Fruit fly (Drosophila melanogaster) whole organism, embryonic: Measurements from ENCODE around the gene CG15143.
A peak's percentile ranks its signal among the peaks of the same experiment; 100 is the strongest.

Source experiments
- Aef1 ChIP-seq: fragments of 200-800 bp; sonication (Bioruptor generic); IDR thresholded peaks from 3 replicates; pipeline ENCODE4 v1.3.6; 2022; ENCODE audit warnings: missing biosample characterization, missing genetic modification characterization
- Atf3 ChIP-seq: fragments of 200-800 bp; sonication (Bioruptor generic); optimal IDR thresholded peaks from 3 replicates; lab custom pipeline; 2016; ENCODE audit warnings: missing biosample characterization, missing genetic modification characterization
- CG12219 ChIP-seq: fragments of 200-800 bp; sonication (Bioruptor generic); optimal IDR thresholded peaks from 3 replicates; lab custom pipeline; 2018; ENCODE audit warnings: missing biosample characterization, mild to moderate bottlenecking, missing genetic modification characterization
- CG1233 ChIP-seq: fragments of 200-800 bp; sonication (Bioruptor generic); optimal IDR thresholded peaks from 4 replicates; lab custom pipeline; 2018; ENCODE audit warnings: missing biosample characterization, mild to moderate bottlenecking, missing genetic modification characterization
- CG12769 ChIP-seq: fragments of 200-800 bp; sonication (Bioruptor generic); optimal IDR thresholded peaks from 2 replicates; lab custom pipeline; 2019; ENCODE audit warnings: missing biosample characterization, mild to moderate bottlenecking, missing genetic modification characterization, moderate library complexity
- CG15269 ChIP-seq: fragments of 200-800 bp; sonication (Bioruptor generic); optimal IDR thresholded peaks from 2 replicates; lab custom pipeline; 2018; ENCODE audit warnings: missing biosample characterization, mild to moderate bottlenecking, missing genetic modification characterization, moderate library complexity
- CG17359 ChIP-seq: fragments of 200-800 bp; sonication (Bioruptor generic); optimal IDR thresholded peaks from 3 replicates; lab custom pipeline; 2018; ENCODE audit warnings: missing biosample characterization, mild to moderate bottlenecking, missing genetic modification characterization, moderate library complexity
- CG17568 ChIP-seq: fragments of 200-800 bp; sonication (Bioruptor generic); optimal IDR thresholded peaks from 2 replicates; lab custom pipeline; 2018; ENCODE audit warnings: missing biosample characterization, mild to moderate bottlenecking, missing genetic modification characterization, moderate library complexity
- CG17829 ChIP-seq: fragments of 200-800 bp; optimal IDR thresholded peaks from 2 replicates; lab custom pipeline; 2019; ENCODE audit warnings: missing biosample characterization, mild to moderate bottlenecking, missing genetic modification characterization, moderate library complexity
- CG17912 ChIP-seq: fragments of 200-800 bp; sonication (Bioruptor generic); optimal IDR thresholded peaks from 2 replicates; lab custom pipeline; 2018; ENCODE audit warnings: missing biosample characterization, mild to moderate bottlenecking, missing genetic modification characterization
- CG18011 ChIP-seq: fragments of 200-800 bp; sonication (Bioruptor generic); optimal IDR thresholded peaks from 2 replicates; lab custom pipeline; 2017; ENCODE audit warnings: missing biosample characterization, missing genetic modification characterization, mild to moderate bottlenecking, moderate library complexity, missing genotype
- CG2712 ChIP-seq: fragments of 200-800 bp; optimal IDR thresholded peaks from 3 replicates; lab custom pipeline; 2019; ENCODE audit warnings: missing biosample characterization, mild to moderate bottlenecking, missing genetic modification characterization, moderate library complexity
- CG33557 ChIP-seq: fragments of 200-800 bp; sonication (Bioruptor generic); optimal IDR thresholded peaks from 2 replicates; lab custom pipeline; 2019; ENCODE audit warnings: missing biosample characterization, mild to moderate bottlenecking, missing genetic modification characterization, moderate library complexity
- CG34224 ChIP-seq: fragments of 200-800 bp; sonication (Bioruptor generic); IDR thresholded peaks from 3 replicates; pipeline ENCODE4 v1.3.6; 2022; ENCODE audit warnings: missing biosample characterization, missing genetic modification characterization; ENCODE audit not compliant: partially characterized antibody
- CG34376 ChIP-seq: fragments of 200-800 bp; sonication (Bioruptor generic); optimal IDR thresholded peaks from 2 replicates; lab custom pipeline; 2018; ENCODE audit warnings: missing biosample characterization, mild to moderate bottlenecking, missing genetic modification characterization
- CG4360 ChIP-seq: fragments of 200-800 bp; sonication (Bioruptor generic); IDR thresholded peaks from 2 replicates; pipeline ENCODE4 v1.3.6; 2022; ENCODE audit warnings: missing biosample characterization, missing genetic modification characterization
- CG4404 ChIP-seq: fragments of 200-800 bp; sonication (Bioruptor generic); IDR thresholded peaks from 2 replicates; pipeline ENCODE4 v1.3.6; 2022; ENCODE audit warnings: missing biosample characterization, missing genetic modification characterization
- CG4854 ChIP-seq: fragments of 200-800 bp; sonication (Bioruptor generic); optimal IDR thresholded peaks from 2 replicates; lab custom pipeline; 2016; ENCODE audit warnings: missing biosample characterization, missing genetic modification characterization, inconsistent platforms
- CG6175 ChIP-seq: fragments of 200-800 bp; sonication (Bioruptor generic); IDR thresholded peaks from 3 replicates; pipeline ENCODE4 v1.3.6; 2022; ENCODE audit warnings: missing biosample characterization, missing genetic modification characterization
- CG9727 ChIP-seq: fragments of 200-800 bp; sonication (Bioruptor generic); optimal IDR thresholded peaks from 3 replicates; lab custom pipeline; 2017; ENCODE audit warnings: missing biosample characterization, mild to moderate bottlenecking, missing genetic modification characterization
- CG9876 ChIP-seq: fragments of 200-800 bp; sonication (Bioruptor generic); optimal IDR thresholded peaks from 2 replicates; lab custom pipeline; 2016; ENCODE audit warnings: missing biosample characterization, missing genetic modification characterization
- Camta ChIP-seq: fragments of 200-800 bp; sonication (Bioruptor generic); optimal IDR thresholded peaks from 2 replicates; lab custom pipeline; 2016; ENCODE audit warnings: missing biosample characterization, missing genetic modification characterization
- CkIIα-i1 ChIP-seq: fragments of 200-800 bp; sonication (Bioruptor generic); IDR thresholded peaks from 2 replicates; pipeline ENCODE4 v1.3.6; 2022; ENCODE audit warnings: missing biosample characterization, missing genetic modification characterization
- Dfd ChIP-seq, 2 experiments: fragments of >200 bp; optimal IDR thresholded peaks; 2 replicates each; lab custom pipeline; 2017; ENCODE audit warnings: missing biosample characterization in 2 of 2, missing genetic modification characterization in 2 of 2
- Fer3 ChIP-seq: fragments of 200-800 bp; sonication (Bioruptor generic); optimal IDR thresholded peaks from 2 replicates; lab custom pipeline; 2018; ENCODE audit warnings: missing biosample characterization, mild to moderate bottlenecking, missing genetic modification characterization, moderate library complexity
- Max ChIP-seq: fragments of 200-800 bp; sonication (Bioruptor generic); optimal IDR thresholded peaks from 2 replicates; lab custom pipeline; 2016; ENCODE audit warnings: missing biosample characterization, mild to moderate bottlenecking, missing genetic modification characterization
- Mes4 ChIP-seq: fragments of 200-800 bp; sonication (Bioruptor generic); optimal IDR thresholded peaks from 2 replicates; lab custom pipeline; 2016; ENCODE audit warnings: missing biosample characterization, missing genetic modification characterization
- Nf-YC ChIP-seq: fragments of 200-800 bp; optimal IDR thresholded peaks from 3 replicates; lab custom pipeline; 2019; ENCODE audit warnings: missing biosample characterization, mild to moderate bottlenecking, missing genetic modification characterization, moderate library complexity
- Sry-δ ChIP-seq: fragments of 200-800 bp; sonication (Bioruptor generic); optimal IDR thresholded peaks from 2 replicates; lab custom pipeline; 2016; ENCODE audit warnings: missing biosample characterization, missing genetic modification characterization
- Stat92E ChIP-seq, 3 experiments: fragments of >200 bp in 2 of 3; fragments of 200-800 bp in 1 of 3; sonication (Bioruptor generic) in 1 of 3; optimal IDR thresholded peaks; 2 replicates each; lab custom pipeline; 2017 to 2019; ENCODE audit warnings: missing biosample characterization in 3 of 3, missing genetic modification characterization in 3 of 3, mild to moderate bottlenecking in 1 of 3, moderate library complexity in 1 of 3
- Xbp1 ChIP-seq: fragments of 200-800 bp; sonication (Bioruptor generic); optimal IDR thresholded peaks from 3 replicates; lab custom pipeline; 2016; ENCODE audit warnings: missing biosample characterization, mild to moderate bottlenecking, missing genetic modification characterization
- abd-A ChIP-seq: fragments of 200-800 bp; sonication (Bioruptor generic); optimal IDR thresholded peaks from 3 replicates; lab custom pipeline; 2019; ENCODE audit warnings: missing biosample characterization, mild to moderate bottlenecking, missing genetic modification characterization, moderate library complexity
- amos ChIP-seq: fragments of 200-800 bp; sonication (Bioruptor generic); IDR thresholded peaks from 2 replicates; pipeline ENCODE4 v1.3.6; 2022; ENCODE audit warnings: missing biosample characterization, missing genetic modification characterization; ENCODE audit not compliant: partially characterized antibody
- ap ChIP-seq: fragments of 200-800 bp; sonication (Bioruptor generic); IDR thresholded peaks from 2 replicates; pipeline ENCODE4 v1.3.6; 2022; ENCODE audit warnings: missing biosample characterization, missing genetic modification characterization
- bowl ChIP-seq: fragments of 200-800 bp; sonication (Bioruptor generic); IDR thresholded peaks from 2 replicates; pipeline ENCODE4 v1.3.6; 2022; ENCODE audit warnings: missing biosample characterization, missing genetic modification characterization
- crol ChIP-seq: fragments of 200-800 bp; sonication (Bioruptor generic); IDR thresholded peaks from 2 replicates; pipeline ENCODE4 v1.3.6; 2022; ENCODE audit warnings: missing biosample characterization, missing genetic modification characterization
- ems ChIP-seq: fragments of 200-800 bp; sonication (Bioruptor generic); optimal IDR thresholded peaks from 3 replicates; lab custom pipeline; 2016; ENCODE audit warnings: missing biosample characterization, missing genetic modification characterization
- fru ChIP-seq: fragments of >200 bp; optimal IDR thresholded peaks from 2 replicates; lab custom pipeline; 2017
- grn ChIP-seq: fragments of 200-800 bp; sonication (Bioruptor generic); optimal IDR thresholded peaks from 3 replicates; lab custom pipeline; 2017; ENCODE audit warnings: missing biosample characterization, missing genetic modification characterization
- hbn ChIP-seq: fragments of 200-800 bp; sonication (Bioruptor generic); IDR thresholded peaks from 2 replicates; pipeline ENCODE4 v1.3.6; 2022; ENCODE audit warnings: missing biosample characterization, missing genetic modification characterization; ENCODE audit not compliant: partially characterized antibody
- insv ChIP-seq, 2 experiments: fragments of 200-800 bp; sonication (Bioruptor generic); optimal IDR thresholded peaks; 3 replicates each; lab custom pipeline; 2016 to 2018; ENCODE audit warnings: missing biosample characterization in 2 of 2, missing genetic modification characterization in 2 of 2
- kay ChIP-seq: fragments of 200-800 bp; sonication (Bioruptor generic); optimal IDR thresholded peaks from 2 replicates; lab custom pipeline; 2016; ENCODE audit warnings: missing biosample characterization, missing genetic modification characterization
- mld ChIP-seq: fragments of 200-800 bp; sonication (Bioruptor generic); IDR thresholded peaks from 3 replicates; pipeline ENCODE4 v1.3.6; 2022; ENCODE audit warnings: missing biosample characterization, missing genetic modification characterization; ENCODE audit not compliant: partially characterized antibody
- nerfin-1 ChIP-seq: fragments of 200-800 bp; sonication (Bioruptor generic); optimal IDR thresholded peaks from 3 replicates; lab custom pipeline; 2019; ENCODE audit warnings: missing biosample characterization, mild to moderate bottlenecking, missing genetic modification characterization, moderate library complexity
- nmo ChIP-seq: fragments of 200-800 bp; sonication (Bioruptor generic); optimal IDR thresholded peaks from 2 replicates; lab custom pipeline; 2018; ENCODE audit warnings: missing biosample characterization, mild to moderate bottlenecking, missing genetic modification characterization, moderate library complexity
- pros ChIP-seq: fragments of 200-800 bp; sonication (Bioruptor generic); optimal IDR thresholded peaks from 3 replicates; lab custom pipeline; 2019; ENCODE audit warnings: missing biosample characterization, mild to moderate bottlenecking, missing genetic modification characterization, moderate library complexity
- rib ChIP-seq: fragments of 200-800 bp; sonication (Bioruptor generic); IDR thresholded peaks from 2 replicates; pipeline ENCODE4 v1.3.6; 2022; ENCODE audit warnings: missing biosample characterization, missing genetic modification characterization
- row ChIP-seq: fragments of 200-800 bp; sonication (Bioruptor generic); IDR thresholded peaks from 3 replicates; pipeline ENCODE4 v1.3.6; 2022; ENCODE audit warnings: missing biosample characterization, missing genetic modification characterization
- toy ChIP-seq: fragments of 200-800 bp; sonication (Bioruptor generic); IDR thresholded peaks from 2 replicates; pipeline ENCODE4 v1.3.6; 2022; ENCODE audit warnings: missing biosample characterization, missing genetic modification characterization
- vnd ChIP-seq: fragments of 200-800 bp; sonication (Bioruptor generic); IDR thresholded peaks from 3 replicates; pipeline ENCODE4 v1.3.6; 2022; ENCODE audit warnings: missing biosample characterization, missing genetic modification characterization; ENCODE audit not compliant: partially characterized antibody
- zf30C ChIP-seq: fragments of 200-800 bp; sonication (Bioruptor generic); optimal IDR thresholded peaks from 3 replicates; lab custom pipeline; 2018; ENCODE audit warnings: missing biosample characterization, mild to moderate bottlenecking, missing genetic modification characterization

The CG15143 gene

DNA sequence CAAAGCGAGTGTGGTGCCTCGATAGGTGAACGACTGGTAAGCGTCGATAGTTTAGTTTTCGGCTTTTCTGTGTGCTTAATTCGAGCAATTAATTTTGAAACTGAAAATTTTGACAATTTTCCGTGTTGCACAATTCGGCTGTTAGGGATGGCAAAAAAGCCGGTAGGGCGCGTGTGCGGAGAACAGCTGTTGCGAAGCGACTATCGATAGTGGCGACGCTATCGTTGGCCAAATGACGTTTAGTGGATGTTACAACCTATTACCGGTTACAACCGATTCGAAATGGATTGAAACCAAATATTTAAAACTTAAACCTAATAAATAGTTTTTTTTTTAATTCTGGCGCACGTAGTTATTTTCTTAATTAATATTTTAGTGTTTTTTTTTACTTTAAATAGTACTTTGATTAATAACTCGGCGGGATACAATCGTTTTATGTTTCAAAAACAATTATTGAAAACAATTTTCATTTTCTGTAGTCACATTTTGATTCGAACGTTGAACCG is 23.4 kb downstream of the CG15143 start, which contains the start of the genes mEFTs and Dhc36C (continued):
- TF ChIP-seq CG9876 (GFP tag; lab: Kevin White, UChicago) (no peak), fru (lab: Kevin White, UChicago) (no peak), CG15269 (tag; lab: Kevin White, UChicago) (no peak), rib (no peak), crol (GFP tag; lab: Robert Waterston, UW) (no peak), CG9727 (GFP tag; lab: Kevin White, UChicago) (no peak), row (GFP tag; lab: Robert Waterston, UW) (no peak; the same call in 2 of the 3 replicates), abd-A (tag; lab: Kevin White, UChicago) (no peak), ems (no peak), grn (no peak), insv (GFP tag; optimal IDR thresholded peaks at IDR 0.05; lab: Kevin White, UChicago) (no peak), Camta (GFP tag; lab: Kevin White, UChicago) (no peak), Aef1 (no peak), CG18011 (GFP tag; lab: Kevin White, UChicago) (no peak), hbn (GFP tag; lab: Robert Waterston, UW) (peak; percentile 60), Nf-YC (tag; lab: Kevin White, UChicago) (no peak), vnd (GFP tag; lab: Robert Waterston, UW) (peak; percentile 62; the same call in 2 of the 3 replicates), CG1233 (GFP tag; lab: Kevin White, UChicago) (no peak), amos (GFP tag; lab: Robert Waterston, UW) (peak; percentile 92), nmo (GFP tag; lab: Kevin White, UChicago) (peak; percentile 42), CG17829 (tag; lab: Kevin White, UChicago) (peak; percentile 8), Max (GFP tag; lab: Kevin White, UChicago) (peak; percentile 70), CG17359 (tag; lab: Kevin White, UChicago) (no peak), zf30C (GFP tag; lab: Kevin White, UChicago) (no peak), CG12219 (GFP tag; lab: Kevin White, UChicago) (no peak), CkIIα-i1 (GFP tag; lab: Robert Waterston, UW) (no peak), ap (no peak), CG17568 (no peak), bowl (no peak), CG4404 (GFP tag; lab: Robert Waterston, UW) (no peak), CG34224 (GFP tag; lab: Robert Waterston, UW) (peak; percentile 84), Xbp1 (no peak), Atf3 (no peak), Sry-δ (GFP tag; lab: Kevin White, UChicago) (peak; percentile 93), mld (GFP tag; lab: Robert Waterston, UW) (peak; percentile 57; the same call in 1 of the 3 replicates), CG2712 (no peak), toy (GFP tag; lab: Robert Waterston, UW) (no peak), CG4360 (no peak), CG4854 (GFP tag; lab: Kevin White, UChicago) (no peak), Dfd (GFP tag; optimal IDR thresholded peaks at IDR 0.05; lab: Kevin White, UChicago) (no peak), Stat92E (GFP tag; optimal IDR thresholded peaks at IDR 0.05; lab: Kevin White, UChicago) (no peak), CG33557 (GFP tag; lab: Kevin White, UChicago) (no peak), CG6175 (GFP tag; lab: Robert Waterston, UW) (no peak), Fer3 (tag; lab: Kevin White, UChicago) (no peak), CG12769 (tag; lab: Kevin White, UChicago) (no peak), CG34376 (GFP tag; lab: Kevin White, UChicago) (no peak), kay (GFP tag; lab: Kevin White, UChicago) (no peak), Mes4 (GFP tag; lab: Kevin White, UChicago) (no peak), CG17912 (GFP tag; lab: Kevin White, UChicago) (no peak), nerfin-1 (tag; lab: Kevin White, UChicago) (peak; percentile 25), pros (GFP tag; lab: Kevin White, UChicago) (no peak)
